Worm (Caenorhabditis elegans): ENCODE measurements around the gene C44F1.1.

Gene C44F1.1

ce11 chrIII:3800934-3801252, 35.5 kb upstream of the C44F1.1 start:
- no peak for TF ChIP-seq lsy-2 (tag; optimal IDR thresholded peaks at IDR 0.05)
- TF ChIP-seq efl-1 (optimal IDR thresholded peaks at IDR 0.05): no peak
- peak in 1 of 2 experiments; percentile 81 for TF ChIP-seq efl-1 (GFP tag; optimal IDR thresholded peaks at IDR 0.05 in 1 of 2)
- TF ChIP-seq dsc-1 (tag; optimal IDR thresholded peaks at IDR 0.05): no peak

- TF ChIP-seq blmp-1 (tag; optimal IDR thresholded peaks at IDR 0.05) (peak; percentile 80), ztf-11 (tag; optimal IDR thresholded peaks at IDR 0.05) (no peak), egl-13 (tag; optimal IDR thresholded peaks at IDR 0.05) (no peak), lin-35 (GFP tag; optimal IDR thresholded peaks at IDR 0.05) (no peak), nhr-47 (tag; optimal IDR thresholded peaks at IDR 0.05) (no peak), nhr-71 (tag; optimal IDR thresholded peaks at IDR 0.05) (no peak), swsn-7 (tag; optimal IDR thresholded peaks at IDR 0.05) (no peak), fkh-10 (GFP tag; optimal IDR thresholded peaks at IDR 0.05) (no peak), aly-2 (tag; optimal IDR thresholded peaks at IDR 0.05) (no peak), efl-1 (optimal IDR thresholded peaks at IDR 0.05) (no peak), efl-1 (GFP tag; optimal IDR thresholded peaks at IDR 0.05 in 1 of 2) (peak in 1 of 2 experiments; percentile 41), tbx-2 (tag; optimal IDR thresholded peaks at IDR 0.05) (no peak), pqm-1 (tag; optimal IDR thresholded peaks at IDR 0.05) (no peak), tlp-1 (tag; optimal IDR thresholded peaks at IDR 0.05) (no peak), lin-39 (tag; optimal IDR thresholded peaks at IDR 0.05) (no peak)
These were observed 35.0 kb upstream of the C44F1.1 start, which contains the start of gene mtm-3 for ce11 chrIII:3800240-3800933. TSS of gene mtm-3 (minus strand) at chrIII:3800467.

ce11 chrIII:3799213-3799612, 33.9 kb upstream of the C44F1.1 start:
- TF ChIP-seq unc-30 (tag; optimal IDR thresholded peaks at IDR 0.05) (no peak), elt-3 (tag; optimal IDR thresholded peaks at IDR 0.05) (peak in 4 of 6 experiments; percentile 29 to 75 (median 49)), F16B12.6 (tag; optimal IDR thresholded peaks at IDR 0.05) (no peak), hlh-17 (GFP tag; optimal IDR thresholded peaks at IDR 0.05; ENCODE audit: borderline replicate concordance) (no peak), lsy-2 (tag; optimal IDR thresholded peaks at IDR 0.05) (peak; percentile 38 to 40), elt-2 (tag; optimal IDR thresholded peaks at IDR 0.05) (peak; percentile 35), nhr-90 (tag; optimal IDR thresholded peaks at IDR 0.05; ENCODE audit: poor library complexity) (peak; percentile 45), nhr-19 (GFP tag; conservative IDR thresholded peaks at IDR 0.05) (peak; percentile 44), lin-13 (GFP tag; optimal IDR thresholded peaks at IDR 0.05) (no peak), tbx-2 (tag; optimal IDR thresholded peaks at IDR 0.05) (peak; percentile 21), alr-1 (tag; optimal IDR thresholded peaks at IDR 0.05; ENCODE audit: borderline replicate concordance) (no peak), nhr-47 (tag; optimal IDR thresholded peaks at IDR 0.05) (peak; percentile 15), fkh-10 (GFP tag; optimal IDR thresholded peaks at IDR 0.05) (no peak), lin-35 (GFP tag; optimal IDR thresholded peaks at IDR 0.05) (peak in 1 of 2 experiments; percentile 66), sox-4 (tag; optimal IDR thresholded peaks at IDR 0.05) (no peak), rnt-1 (tag; optimal IDR thresholded peaks at IDR 0.05) (no peak), aly-2 (tag; optimal IDR thresholded peaks at IDR 0.05) (no peak), nhr-12 (tag; optimal IDR thresholded peaks at IDR 0.05) (no peak), dsc-1 (tag; optimal IDR thresholded peaks at IDR 0.05) (no peak), ama-1 (optimal IDR thresholded peaks at IDR 0.05) (peak; percentile 12), hlh-4 (tag; optimal IDR thresholded peaks at IDR 0.05) (no peak), ces-1 (GFP tag; optimal IDR thresholded peaks at IDR 0.05) (no peak), nhr-20 (tag; optimal IDR thresholded peaks at IDR 0.05) (peak; percentile 57), fkh-8 (tag; optimal IDR thresholded peaks at IDR 0.05) (no peak), nhr-76 (tag; optimal IDR thresholded peaks at IDR 0.05) (no peak), mep-1 (tag; optimal IDR thresholded peaks at IDR 0.05) (peak; percentile 10), nhr-28 (tag; optimal IDR thresholded peaks at IDR 0.05) (no peak), nhr-71 (tag; optimal IDR thresholded peaks at IDR 0.05) (peak; percentile 55), mdl-1 (tag; optimal IDR thresholded peaks at IDR 0.05) (no peak), snu-23 (GFP tag; optimal IDR thresholded peaks at IDR 0.05) (peak; percentile 60), efl-1 (optimal IDR thresholded peaks at IDR 0.05) (peak; percentile 12 to 22), efl-1 (GFP tag; optimal IDR thresholded peaks at IDR 0.05 in 1 of 2) (peak in 1 of 2 experiments; percentile 83), pax-3 (tag; optimal IDR thresholded peaks at IDR 0.05) (no peak), xbp-1 (tag; optimal IDR thresholded peaks at IDR 0.05) (no peak), swsn-7 (tag; optimal IDR thresholded peaks at IDR 0.05) (no peak), blmp-1 (tag; optimal IDR thresholded peaks at IDR 0.05) (peak; percentile 65), unc-62 (GFP tag; optimal IDR thresholded peaks at IDR 0.05) (no peak), sptf-1 (tag; optimal IDR thresholded peaks at IDR 0.05) (no peak), lin-14 (GFP tag; optimal IDR thresholded peaks at IDR 0.05) (peak; percentile 63), skn-1 (tag; optimal IDR thresholded peaks at IDR 0.05) (no peak), pag-3 (tag; optimal IDR thresholded peaks at IDR 0.05; ENCODE audit: borderline replicate concordance, insufficient read depth) (peak; percentile 7)

Data from whole organism, L1 larva.